Worm (Caenorhabditis elegans) whole organism, L2 larva: ENCODE data around the gene srt-54.

Source experiments
- ama-1 ChIP-seq: fragments of 150-350 bp; optimal IDR thresholded peaks from 2 replicates; lab custom pipeline; 2018; ENCODE audit warnings: inconsistent platforms
- blmp-1 ChIP-seq: sonication (generic microtip); optimal IDR thresholded peaks from 2 replicates; lab custom pipeline; 2017; ENCODE audit warnings: missing genetic modification characterization, mild to moderate bottlenecking, missing compliant biosample characterization, antibody characterized with exemption, moderate library complexity; ENCODE audit not compliant: insufficient read depth
- elt-3 ChIP-seq: sonication (generic microtip); optimal IDR thresholded peaks from 2 replicates; lab custom pipeline; 2017; ENCODE audit warnings: missing biosample characterization, missing genetic modification characterization
- lin-39 ChIP-seq: fragments of 150-350 bp; optimal IDR thresholded peaks from 2 replicates; lab custom pipeline; 2014; ENCODE audit warnings: missing biosample characterization, missing genetic modification reagents, missing genetic modification characterization
- lsy-2 ChIP-seq, 2 experiments: fragments of 150-350 bp in 1 of 2; sonication (generic microtip) in 1 of 2; optimal IDR thresholded peaks; 2 replicates each; lab custom pipeline; 2014 to 2017; ENCODE audit warnings: missing biosample characterization in 2 of 2, missing genetic modification characterization in 2 of 2
- mdl-1 ChIP-seq, 2 experiments: fragments of 150-350 bp in 1 of 2; sonication (generic microtip) in 1 of 2; optimal IDR thresholded peaks; 2 replicates each; lab custom pipeline; 2017; ENCODE audit warnings: missing biosample characterization in 2 of 2, missing genetic modification characterization in 2 of 2
- nhr-11 ChIP-seq: fragments of 150-350 bp; optimal IDR thresholded peaks from 2 replicates; lab custom pipeline; 2014; ENCODE audit warnings: missing biosample characterization, missing genetic modification characterization
- nhr-21 ChIP-seq: fragments of 150-350 bp; optimal IDR thresholded peaks from 2 replicates; lab custom pipeline; 2014; ENCODE audit warnings: missing biosample characterization, missing genetic modification characterization
- nhr-237 ChIP-seq: fragments of 150-350 bp; optimal IDR thresholded peaks from 2 replicates; lab custom pipeline; 2014; ENCODE audit warnings: missing biosample characterization, missing genetic modification characterization
- unc-39 ChIP-seq: fragments of 150-350 bp; optimal IDR thresholded peaks from 2 replicates; lab custom pipeline; 2014; ENCODE audit warnings: missing biosample characterization, missing genetic modification characterization
- zag-1 ChIP-seq: fragments of 150-350 bp; optimal IDR thresholded peaks from 2 replicates; lab custom pipeline; 2014; ENCODE audit warnings: missing biosample characterization, missing genetic modification characterization
- ztf-4 ChIP-seq: fragments of 150-350 bp; optimal IDR thresholded peaks from 2 replicates; lab custom pipeline; 2014; ENCODE audit warnings: missing biosample characterization, missing genetic modification characterization

DNA sequence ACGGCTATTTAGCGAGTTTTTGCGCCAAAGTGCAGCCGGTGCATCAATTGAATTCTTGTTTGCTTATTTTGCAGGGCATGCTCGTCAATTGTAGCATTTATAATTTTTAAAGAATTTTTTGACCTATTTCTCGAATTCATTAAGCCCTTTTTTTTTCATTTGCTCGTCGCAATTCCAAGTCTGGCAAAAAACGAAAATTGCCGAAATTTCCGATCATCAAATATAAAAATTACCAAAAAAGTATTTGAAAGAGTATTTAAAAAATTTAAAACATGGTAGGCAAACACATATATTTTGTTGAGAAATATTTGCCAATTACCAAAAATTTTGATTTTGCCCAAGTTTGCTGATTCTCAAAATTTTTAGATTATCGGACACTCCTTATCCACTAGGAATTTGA lies 32.9 kb upstream of the srt-54 start, which contains the start of gene C50D2.6:
- no peak for TF ChIP-seq ztf-4
- TF ChIP-seq nhr-21 (tag; lab: Kevin White, UChicago) = no peak
- TF ChIP-seq blmp-1 (tag; lab: Kevin White, UChicago) = no peak
- TF ChIP-seq mdl-1 (tag; optimal IDR thresholded peaks at IDR 0.05; lab: Kevin White, UChicago) = no peak
- no peak for TF ChIP-seq lsy-2 (tag; optimal IDR thresholded peaks at IDR 0.05; lab: Kevin White, UChicago)
- no peak for TF ChIP-seq nhr-237 (tag; lab: Kevin White, UChicago)
- no peak for TF ChIP-seq lin-39 (tag; lab: Kevin White, UChicago)
- TF ChIP-seq nhr-11 = no peak
- TF ChIP-seq zag-1 (tag; lab: Kevin White, UChicago) = no peak
- no peak for TF ChIP-seq unc-39 (tag; lab: Kevin White, UChicago)
- no peak for TF ChIP-seq elt-3 (tag; lab: Kevin White, UChicago)
- no peak for TF ChIP-seq ama-1
